Fruit fly (Drosophila melanogaster) S2 (cell line): ENCODE measurements around the gene Agpat2.

Source experiments
- CG8478 ChIP-seq: fragments of >200 bp; optimal IDR thresholded peaks from 2 replicates; lab custom pipeline; 2018
- CTCF ChIP-seq, 2 experiments: fragments of >200 bp; optimal IDR thresholded peaks; 2 replicates each; lab custom pipeline; 2018

- no peak for TF ChIP-seq CTCF (optimal IDR thresholded peaks at IDR 0.05; lab: Kevin White, UChicago)
- no peak for TF ChIP-seq CG8478 (lab: Kevin White, UChicago)
Measured at dm6 chr2L:8480825-8481224, 17.0 kb upstream of the Agpat2 start.
